Worm (Caenorhabditis elegans) whole organism, midembryonic: Measurements from ENCODE around the gene ugt-58.

Experiments used
- T22C8.4 ChIP-seq: fragments of 200-800 bp; sonication (Bioruptor generic); IDR thresholded peaks from 2 replicates; pipeline ENCODE4 v1.3.6; 2022; ENCODE audit warnings: missing genetic modification characterization, missing compliant biosample characterization
- cog-1 ChIP-seq: sonication (generic microtip); optimal IDR thresholded peaks from 2 replicates; lab custom pipeline; 2016; ENCODE audit warnings: missing genetic modification characterization, missing compliant biosample characterization
- flt-1 ChIP-seq: fragments of 200-800 bp; sonication (Bioruptor generic); IDR thresholded peaks from 2 replicates; pipeline ENCODE4 v1.3.6; 2022; ENCODE audit warnings: missing genetic modification characterization, missing compliant biosample characterization
- klf-2 ChIP-seq: fragments of 200-800 bp; sonication (Bioruptor generic); conservative IDR thresholded peaks from 2 replicates; pipeline ENCODE4 v1.3.6; 2022; ENCODE audit warnings: missing genetic modification reagents, missing genetic modification characterization, missing compliant biosample characterization
- med-1 ChIP-seq: sonication (generic microtip); optimal IDR thresholded peaks from 2 replicates; lab custom pipeline; 2017; ENCODE audit warnings: missing genetic modification characterization, mild to moderate bottlenecking, missing compliant biosample characterization, antibody characterized with exemption, missing genetic modification reagents; ENCODE audit not compliant: insufficient read depth
- ref-1 ChIP-seq: fragments of 200-800 bp; sonication (Bioruptor generic); conservative IDR thresholded peaks from 2 replicates; pipeline ENCODE4 v1.3.6; 2022; ENCODE audit warnings: missing genetic modification reagents, missing genetic modification characterization, missing compliant biosample characterization
- tab-1 ChIP-seq: fragments of 200-800 bp; sonication (Bioruptor generic); IDR thresholded peaks from 2 replicates; pipeline ENCODE4 v1.3.6; 2022; ENCODE audit warnings: missing genetic modification characterization, missing compliant biosample characterization
- ztf-23 ChIP-seq: fragments of 200-800 bp; sonication (Bioruptor generic); IDR thresholded peaks from 2 replicates; pipeline ENCODE4 v1.3.6; 2022; ENCODE audit warnings: missing genetic modification reagents, missing genetic modification characterization, missing compliant biosample characterization
- ztf-29 ChIP-seq: fragments of 200-800 bp; sonication (Bioruptor generic); IDR thresholded peaks from 2 replicates; pipeline ENCODE4 v1.3.6; 2022; ENCODE audit warnings: missing genetic modification reagents, missing genetic modification characterization, missing compliant biosample characterization

Gene ugt-58

ce11 chrII:9551536-9551935 is 35.0 kb downstream of the ugt-58 start, which contains the start of gene F35H8.12:
TSS of gene F35H8.12 (plus strand) at chrII:9551836.
- no peak for TF ChIP-seq klf-2
- no peak for TF ChIP-seq T22C8.4 (GFP tag; lab: Robert Waterston, UW)
- TF ChIP-seq cog-1: no peak
- no peak for TF ChIP-seq ztf-23 (GFP tag; lab: Robert Waterston, UW)
- no peak for TF ChIP-seq ref-1
- TF ChIP-seq ztf-29 (GFP tag; lab: Robert Waterston, UW): no peak
- no peak for TF ChIP-seq tab-1 (GFP tag; lab: Robert Waterston, UW)
- no peak for TF ChIP-seq med-1
- no peak for TF ChIP-seq flt-1 (GFP tag; lab: Robert Waterston, UW)

- no peak for TF ChIP-seq ref-1
- no peak for TF ChIP-seq ztf-29 (GFP tag; lab: Robert Waterston, UW)
- no peak for TF ChIP-seq T22C8.4 (GFP tag; lab: Robert Waterston, UW)
- TF ChIP-seq tab-1 (GFP tag; lab: Robert Waterston, UW): no peak
- TF ChIP-seq klf-2: no peak
- TF ChIP-seq med-1: no peak
- TF ChIP-seq ztf-23 (GFP tag; lab: Robert Waterston, UW): no peak
- TF ChIP-seq flt-1 (GFP tag; lab: Robert Waterston, UW): no peak
- TF ChIP-seq cog-1: no peak
These were observed 35.9 kb downstream of the ugt-58 start, which contains the start of gene sra-6 for ce11 chrII:9550718-9551117. TSS of gene sra-6 (minus strand) at chrII:9550818.

- TF ChIP-seq T22C8.4 (GFP tag; lab: Robert Waterston, UW) (no peak), ztf-29 (GFP tag; lab: Robert Waterston, UW) (no peak), cog-1 (no peak), med-1 (no peak), ref-1 (no peak), klf-2 (no peak), tab-1 (GFP tag; lab: Robert Waterston, UW) (no peak)
These were observed 42.2 kb downstream of the ugt-58 start, which contains the start of gene sra-7 for ce11 chrII:9544386-9544785. TSS of gene sra-7 (plus strand) at chrII:9544686.

ce11 chrII:9542785-9543184 is 43.8 kb downstream of the ugt-58 start, which contains the start of gene sra-4:
TSS of gene sra-4 (minus strand) at chrII:9542885.
- TF ChIP-seq cog-1: no peak
- no peak for TF ChIP-seq klf-2

ce11 chrII:9540723-9541122 is 45.9 kb downstream of the ugt-58 start, which contains the start of gene sra-3:
TSS of gene sra-3 (minus strand) at chrII:9540823.
- TF ChIP-seq med-1: no peak
- no peak for TF ChIP-seq flt-1 (GFP tag; lab: Robert Waterston, UW)
- no peak for TF ChIP-seq ztf-29 (GFP tag; lab: Robert Waterston, UW)
- TF ChIP-seq cog-1: no peak
- TF ChIP-seq tab-1 (GFP tag; lab: Robert Waterston, UW): no peak
- TF ChIP-seq ztf-23 (GFP tag; lab: Robert Waterston, UW): no peak
- TF ChIP-seq ref-1: no peak
- TF ChIP-seq klf-2: no peak

- TF ChIP-seq med-1: no peak
- TF ChIP-seq T22C8.4 (GFP tag; lab: Robert Waterston, UW): no peak
- TF ChIP-seq klf-2: no peak
These were observed 49.2 kb downstream of the ugt-58 start, which contains the start of gene sra-8 for ce11 chrII:9537429-9537828. TSS of gene sra-8 (plus strand) at chrII:9537729.
